Fruit fly (Drosophila melanogaster) whole organism, wandering third instar larva: ENCODE results near the gene Mob3.

ENCODE experiments used
- CG32264 ChIP-seq: fragments of 200-800 bp; sonication (Bioruptor generic); optimal IDR thresholded peaks from 2 replicates; lab custom pipeline; 2016; ENCODE audit warnings: missing biosample characterization, missing genetic modification characterization
- CrebA ChIP-seq: fragments of 200-800 bp; sonication (Bioruptor generic); optimal IDR thresholded peaks from 2 replicates; lab custom pipeline; 2016; ENCODE audit warnings: missing biosample characterization, mild to moderate bottlenecking, missing genetic modification characterization, borderline replicate concordance
- Dfd ChIP-seq: fragments of >200 bp; optimal IDR thresholded peaks from 2 replicates; lab custom pipeline; 2017; ENCODE audit warnings: missing biosample characterization, missing genetic modification characterization
- Dif ChIP-seq: fragments of 200-275, 200-300 bp; sonication (Bioruptor generic); optimal IDR thresholded peaks from 2 replicates; lab custom pipeline; 2018; ENCODE audit warnings: missing biosample characterization, missing genetic modification characterization; ENCODE audit not compliant: partially characterized antibody
- HLH106 ChIP-seq: fragments of 200-800 bp; optimal IDR thresholded peaks from 3 replicates; lab custom pipeline; 2019; ENCODE audit warnings: missing biosample characterization, mild to moderate bottlenecking, missing genetic modification characterization, moderate library complexity
- Hr78 ChIP-seq: fragments of >200 bp; optimal IDR thresholded peaks from 2 replicates; lab custom pipeline; 2017; ENCODE audit warnings: missing biosample characterization, missing genetic modification characterization
- Hr83 ChIP-seq: fragments of 200-300 bp; sonication (Bioruptor generic); optimal IDR thresholded peaks from 2 replicates; lab custom pipeline; 2016; ENCODE audit warnings: missing biosample characterization, mild to moderate bottlenecking, missing genetic modification characterization, moderate library complexity; ENCODE audit not compliant: poor library complexity, severe bottlenecking
- Jra ChIP-seq: sonication (Bioruptor generic); optimal IDR thresholded peaks from 2 replicates; lab custom pipeline; 2016; ENCODE audit warnings: missing biosample characterization, missing genetic modification characterization
- Mio ChIP-seq: sonication (Bioruptor generic); optimal IDR thresholded peaks from 2 replicates; lab custom pipeline; 2016; ENCODE audit warnings: missing biosample characterization, missing genetic modification characterization
- Myc ChIP-seq: fragments of >200 bp; optimal IDR thresholded peaks from 2 replicates; lab custom pipeline; 2017
- OdsH ChIP-seq: fragments of 200-800 bp; sonication (Bioruptor generic); optimal IDR thresholded peaks from 2 replicates; lab custom pipeline; 2016; ENCODE audit warnings: missing biosample characterization, mild to moderate bottlenecking, missing genetic modification characterization
- Rel ChIP-seq, 2 experiments: fragments of 200-800 bp; sonication (Bioruptor generic) in 1 of 2; optimal IDR thresholded peaks; 2 replicates in 1 of 2; 3 replicates in 1 of 2; lab custom pipeline; 2016 to 2019; ENCODE audit warnings: mild to moderate bottlenecking in 2 of 2, missing biosample characterization in 2 of 2, missing genetic modification characterization in 2 of 2, moderate library complexity in 1 of 2
- br ChIP-seq: fragments of 200-800 bp; sonication (Bioruptor generic); optimal IDR thresholded peaks from 2 replicates; lab custom pipeline; 2016; ENCODE audit warnings: missing biosample characterization, missing genetic modification characterization
- brk ChIP-seq: fragments of 200-800 bp; sonication (Bioruptor generic); optimal IDR thresholded peaks from 2 replicates; lab custom pipeline; 2016; ENCODE audit warnings: missing biosample characterization, mild to moderate bottlenecking, missing genetic modification characterization
- dl ChIP-seq, 2 experiments: fragments of 175-275, 200-275 bp in 1 of 2; fragments of 200-275 bp in 1 of 2; sonication (Bioruptor generic); optimal IDR thresholded peaks; lab custom pipeline; 2018; ENCODE audit warnings: mild to moderate bottlenecking in 2 of 2, missing biosample characterization in 2 of 2, missing genetic modification characterization in 2 of 2, moderate library complexity in 2 of 2; ENCODE audit not compliant: partially characterized antibody in 2 of 2, insufficient read depth in 1 of 2
- dmrt93B ChIP-seq: fragments of 200-800 bp; sonication (Bioruptor generic); optimal IDR thresholded peaks from 2 replicates; lab custom pipeline; 2018; ENCODE audit warnings: missing biosample characterization, mild to moderate bottlenecking, missing genetic modification characterization
- dsf ChIP-seq: sonication (Bioruptor generic); optimal IDR thresholded peaks from 2 replicates; lab custom pipeline; 2016; ENCODE audit warnings: missing biosample characterization, missing genetic modification characterization, borderline replicate concordance
- ey ChIP-seq: fragments of 200-800 bp; sonication (Bioruptor generic); optimal IDR thresholded peaks from 2 replicates; lab custom pipeline; 2016; ENCODE audit warnings: missing biosample characterization, missing genetic modification characterization
- foxo ChIP-seq, 2 experiments: fragments of 200-800 bp; sonication (Bioruptor generic); optimal IDR thresholded peaks; 2 replicates in 1 of 2; 3 replicates in 1 of 2; lab custom pipeline; 2016 to 2017; ENCODE audit warnings: missing biosample characterization in 2 of 2, missing genetic modification characterization in 2 of 2
- fru ChIP-seq: fragments of 200-800 bp; sonication (Bioruptor generic); optimal IDR thresholded peaks from 3 replicates; lab custom pipeline; 2016; ENCODE audit warnings: missing biosample characterization, mild to moderate bottlenecking, missing genetic modification characterization
- h ChIP-seq: fragments of 200-800 bp; sonication (Bioruptor generic); optimal IDR thresholded peaks from 3 replicates; lab custom pipeline; 2016; ENCODE audit warnings: missing biosample characterization, mild to moderate bottlenecking, missing genetic modification characterization
- lola ChIP-seq: fragments of >200 bp; optimal IDR thresholded peaks from 2 replicates; lab custom pipeline; 2017; ENCODE audit warnings: missing biosample characterization, missing genetic modification characterization
- pan ChIP-seq: fragments of >200 bp; optimal IDR thresholded peaks from 2 replicates; lab custom pipeline; 2017
- psq ChIP-seq: fragments of 200-800 bp; sonication (Bioruptor generic); optimal IDR thresholded peaks from 3 replicates; lab custom pipeline; 2017; ENCODE audit warnings: missing biosample characterization, mild to moderate bottlenecking, missing genetic modification characterization, moderate library complexity
- rgr ChIP-seq: fragments of 200-800 bp; sonication (Bioruptor generic); optimal IDR thresholded peaks from 3 replicates; lab custom pipeline; 2016; ENCODE audit warnings: missing biosample characterization, mild to moderate bottlenecking, missing genetic modification characterization
- sage ChIP-seq: fragments of 200-800 bp; sonication (Bioruptor generic); optimal IDR thresholded peaks from 2 replicates; lab custom pipeline; 2016; ENCODE audit warnings: missing biosample characterization, mild to moderate bottlenecking, missing genetic modification characterization
- woc ChIP-seq: sonication (Bioruptor generic); optimal IDR thresholded peaks from 2 replicates; lab custom pipeline; 2016; ENCODE audit warnings: missing biosample characterization, mild to moderate bottlenecking, missing genetic modification characterization

Gene Mob3

dm6 chr2L:10261774-10262173 is 3.4 kb upstream of the Mob3 start:
- no peak for TF ChIP-seq Dif (GFP tag; lab: Kevin White, UChicago)
- TF ChIP-seq, all 38 proteins: peak for 0

dm6 chr2L:10263343-10263744 is 1.8 kb upstream of the Mob3 start, which contains the start of gene Rsf1:
TSS of gene Rsf1 (minus strand) at chr2L:10263554.
- TF ChIP-seq dl (GFP tag; optimal IDR thresholded peaks at IDR 0.05; lab: Kevin White, UChicago; ENCODE audit: insufficient read depth in 1 of 2, partially characterized antibody in 2 of 2): peak in 1 of 2 experiments; percentile 22
- no peak for TF ChIP-seq Hr83
- TF ChIP-seq Rel (GFP tag; optimal IDR thresholded peaks at IDR 0.05; lab: Kevin White, UChicago): no peak
- peak; percentile 83 for TF ChIP-seq Rel (tag; optimal IDR thresholded peaks at IDR 0.05; lab: Kevin White, UChicago)
- TF ChIP-seq, all 38 proteins: peak for 2

- TF ChIP-seq pan (no peak), h (GFP tag; lab: Kevin White, UChicago) (no peak), sage (GFP tag; lab: Kevin White, UChicago) (peak; percentile 58), psq (GFP tag; lab: Kevin White, UChicago) (peak; percentile 0), brk (GFP tag; lab: Kevin White, UChicago) (peak; percentile 67)
Observed at dm6 chr2L:10263830-10264634, 1.1 kb upstream of the Mob3 start, which contains the start of gene REPTOR-BP. TSS of gene REPTOR-BP (plus strand) at chr2L:10264125.

- TF ChIP-seq lola (GFP tag; lab: Kevin White, UChicago) (no peak), CrebA (GFP tag; lab: Kevin White, UChicago) (no peak), ey (GFP tag; lab: Kevin White, UChicago) (no peak), br (no peak), foxo (GFP tag; optimal IDR thresholded peaks at IDR 0.05; lab: Kevin White, UChicago) (no peak), dmrt93B (GFP tag; lab: Kevin White, UChicago) (no peak), fru (GFP tag; lab: Kevin White, UChicago) (no peak), OdsH (GFP tag; lab: Kevin White, UChicago) (no peak), Dfd (GFP tag; lab: Kevin White, UChicago) (no peak), dsf (GFP tag; lab: Kevin White, UChicago) (no peak), HLH106 (no peak), Hr78 (no peak), CG32264 (GFP tag; lab: Kevin White, UChicago) (no peak), woc (GFP tag; lab: Kevin White, UChicago) (no peak), Jra (GFP tag; lab: Kevin White, UChicago) (no peak), psq (GFP tag; lab: Kevin White, UChicago) (no peak), Mio (GFP tag; lab: Kevin White, UChicago) (no peak)
- TF ChIP-seq, all 38 proteins: peak for 0
Observed at dm6 chr2L:10266511-10266910, 1.4 kb downstream of the Mob3 start, which contains the start of gene CG4953. TSS of gene CG4953 (plus strand) at chr2L:10266703.

- TF ChIP-seq ey (GFP tag; lab: Kevin White, UChicago) (no peak), rgr (GFP tag; lab: Kevin White, UChicago) (no peak), Myc (lab: Kevin White, UChicago) (peak; percentile 26)
Observed at dm6 chr2L:10268688-10269087, 3.6 kb downstream of the Mob3 start, which contains the start of gene CG4957. TSS of gene CG4957 (plus strand) at chr2L:10268872.

dm6 chr2L:10269854-10270253 is 4.7 kb downstream of the Mob3 start, which contains the start of gene Mulk:
TSS of gene Mulk (plus strand) at chr2L:10270051.
- no peak for TF ChIP-seq dl (GFP tag; optimal IDR thresholded peaks at IDR 0.05; lab: Kevin White, UChicago; ENCODE audit: insufficient read depth in 1 of 2, partially characterized antibody in 2 of 2)
- TF ChIP-seq sage (GFP tag; lab: Kevin White, UChicago): peak; percentile 67
- TF ChIP-seq foxo (GFP tag; optimal IDR thresholded peaks at IDR 0.05; lab: Kevin White, UChicago): peak in 1 of 2 experiments; percentile 50
